Worm (Caenorhabditis elegans): Measurements from ENCODE around the gene srx-86.

Gene srx-86

DNA sequence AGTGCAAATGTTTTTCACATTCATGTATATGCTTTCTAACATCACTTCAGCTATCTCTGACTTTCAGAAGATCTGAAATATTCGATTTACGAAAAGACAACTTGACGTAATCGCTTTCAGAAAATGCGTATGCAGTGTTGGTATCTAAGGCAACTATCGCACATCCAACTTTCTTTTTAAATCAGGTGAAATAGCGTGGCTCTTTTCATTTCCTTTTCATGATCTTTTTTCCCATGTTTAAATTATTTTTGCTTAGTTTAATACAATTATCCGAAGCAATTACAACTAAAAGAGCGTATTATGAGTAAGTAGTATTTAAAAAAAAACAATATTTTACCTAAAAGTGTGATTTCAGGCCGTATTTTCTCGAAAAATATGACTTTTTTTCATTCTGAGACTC, 15.9 kb upstream of the srx-86 start, which contains the start of gene F38B7.11:
F38B7.11 (plus strand) TSS at position 301 of the 400 bp plus-strand sequence.
- TF ChIP-seq ama-1 (optimal IDR thresholded peaks at IDR 0.05) (no peak), fkh-8 (tag; optimal IDR thresholded peaks at IDR 0.05) (peak; percentile 30), hpl-2 (GFP tag; optimal IDR thresholded peaks at IDR 0.05) (no peak), lin-39 (tag; optimal IDR thresholded peaks at IDR 0.05) (no peak), xbp-1 (tag; optimal IDR thresholded peaks at IDR 0.05) (no peak), nhr-19 (GFP tag; conservative IDR thresholded peaks at IDR 0.05) (no peak), lir-3 (tag; optimal IDR thresholded peaks at IDR 0.05; ENCODE audit: poor library complexity) (no peak)

ce11 chrV:11548914-11549406, 13.8 kb upstream of the srx-86 start, which contains the start of the genes F38B7.17 and F38B7.3:
F38B7.17 (minus strand) TSS chrV:11548964.
F38B7.3 (plus strand) TSS chrV:11549107.
- TF ChIP-seq elt-2 (tag; optimal IDR thresholded peaks at IDR 0.05) (peak; percentile 66), lin-13 (GFP tag; optimal IDR thresholded peaks at IDR 0.05) (peak; percentile 8), ztf-4 (tag; optimal IDR thresholded peaks at IDR 0.05) (peak; percentile 30), lir-3 (tag; optimal IDR thresholded peaks at IDR 0.05; ENCODE audit: poor library complexity) (peak; percentile 43), lin-15B (tag; optimal IDR thresholded peaks at IDR 0.05) (no peak), tlp-1 (tag; optimal IDR thresholded peaks at IDR 0.05) (no peak), lin-35 (GFP tag; optimal IDR thresholded peaks at IDR 0.05) (peak; percentile 64 to 70), elt-3 (tag; optimal IDR thresholded peaks at IDR 0.05) (no peak), unc-130 (tag; optimal IDR thresholded peaks at IDR 0.05) (no peak), nhr-20 (tag; optimal IDR thresholded peaks at IDR 0.05) (peak; percentile 83), lsy-2 (tag; optimal IDR thresholded peaks at IDR 0.05) (peak; percentile 53 to 68), zip-4 (GFP tag; optimal IDR thresholded peaks at IDR 0.05) (no peak), isw-1 (GFP tag; IDR thresholded peaks at IDR 0.05) (peak; percentile 25; the same call in 1 of the 2 replicates), xbp-1 (tag; optimal IDR thresholded peaks at IDR 0.05) (peak; percentile 61), pax-3 (tag; optimal IDR thresholded peaks at IDR 0.05) (peak; percentile 54), unc-62 (GFP tag; optimal IDR thresholded peaks at IDR 0.05) (no peak), efl-3 (GFP tag; optimal IDR thresholded peaks at IDR 0.05) (no peak), hlh-17 (GFP tag; optimal IDR thresholded peaks at IDR 0.05; ENCODE audit: borderline replicate concordance) (no peak), swsn-7 (tag; optimal IDR thresholded peaks at IDR 0.05) (peak; percentile 77), efl-1 (optimal IDR thresholded peaks at IDR 0.05) (peak; percentile 72 to 77), efl-1 (GFP tag; optimal IDR thresholded peaks at IDR 0.05 in 1 of 2) (peak; percentile 43 to 92), aly-2 (tag; optimal IDR thresholded peaks at IDR 0.05) (no peak), pqm-1 (tag; optimal IDR thresholded peaks at IDR 0.05) (no peak), fkh-4 (tag; optimal IDR thresholded peaks at IDR 0.05; ENCODE audit: borderline replicate concordance) (no peak), alr-1 (tag; optimal IDR thresholded peaks at IDR 0.05; ENCODE audit: borderline replicate concordance) (no peak), nhr-12 (tag; optimal IDR thresholded peaks at IDR 0.05) (no peak), unc-30 (tag; optimal IDR thresholded peaks at IDR 0.05) (no peak), ama-1 (optimal IDR thresholded peaks at IDR 0.05) (no peak), nhr-28 (tag; optimal IDR thresholded peaks at IDR 0.05) (no peak), tbx-2 (tag; optimal IDR thresholded peaks at IDR 0.05) (no peak), hpl-2 (GFP tag; optimal IDR thresholded peaks at IDR 0.05) (no peak), F16B12.6 (tag; optimal IDR thresholded peaks at IDR 0.05) (no peak), ceh-82 (tag; optimal IDR thresholded peaks at IDR 0.05) (peak in 1 of 3 experiments; percentile 9), sptf-1 (tag; optimal IDR thresholded peaks at IDR 0.05) (no peak), ztf-11 (tag; optimal IDR thresholded peaks at IDR 0.05) (peak in 1 of 2 experiments; percentile 2), lin-39 (tag; optimal IDR thresholded peaks at IDR 0.05) (no peak), ceh-88 (GFP tag; IDR thresholded peaks at IDR 0.05) (no peak), nhr-84 (tag; optimal IDR thresholded peaks at IDR 0.05) (no peak), nhr-237 (tag; optimal IDR thresholded peaks at IDR 0.05) (no peak), rnt-1 (tag; optimal IDR thresholded peaks at IDR 0.05) (peak; percentile 47), snpc-4 (tag; optimal IDR thresholded peaks at IDR 0.05) (peak; percentile 18), sox-4 (tag; optimal IDR thresholded peaks at IDR 0.05) (peak; percentile 39), ces-1 (GFP tag; optimal IDR thresholded peaks at IDR 0.05) (no peak), lin-14 (GFP tag; optimal IDR thresholded peaks at IDR 0.05) (peak; percentile 87), aha-1 (tag; optimal IDR thresholded peaks at IDR 0.05) (no peak), fkh-10 (GFP tag; optimal IDR thresholded peaks at IDR 0.05) (no peak), ceh-90 (tag; optimal IDR thresholded peaks at IDR 0.05) (no peak), C16A3.4 (tag; optimal IDR thresholded peaks at IDR 0.05) (no peak), nhr-85 (tag) (peak; percentile 73)

All from whole organism, L1 larva.